Fruit fly (Drosophila melanogaster): ENCODE results near the gene Rsf1.

The Rsf1 gene

DNA sequence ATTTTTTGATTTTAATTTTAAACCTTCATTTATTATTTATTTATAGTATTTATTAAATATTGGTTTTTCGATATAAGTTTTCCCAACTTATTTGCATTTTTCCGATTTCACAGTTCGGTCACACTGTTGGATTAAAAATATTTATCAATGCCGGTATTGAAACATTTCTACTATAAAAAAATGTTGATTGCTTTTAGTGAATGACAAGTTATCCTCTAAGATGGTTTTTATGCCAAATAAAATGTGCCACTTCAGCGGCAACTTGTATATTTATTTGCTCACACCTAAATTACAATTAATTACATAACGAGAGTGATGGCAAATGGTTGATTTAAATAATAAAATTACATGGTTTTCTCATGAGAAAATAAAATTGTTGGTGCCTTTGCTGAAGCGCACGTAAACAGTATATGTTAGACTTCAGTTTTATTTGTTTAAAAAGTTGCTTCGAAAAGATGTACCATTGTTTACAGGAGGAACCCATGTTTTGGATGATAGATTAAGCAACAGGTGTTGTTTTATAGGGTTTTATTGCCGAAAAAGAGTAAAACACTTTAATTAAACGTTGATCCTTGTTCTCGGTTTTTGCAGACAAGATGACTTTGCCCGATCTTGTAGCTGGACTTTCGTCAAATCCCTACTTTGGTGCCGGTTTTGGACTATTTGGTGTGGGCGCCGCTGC lies 40.7 kb downstream of the Rsf1 start, which contains the start of gene Bcs1 (continued):
- no peak for TF ChIP-seq E2f1 (GFP tag; IDR thresholded peaks at IDR 0.05)
- TF ChIP-seq slou (GFP tag; optimal IDR thresholded peaks at IDR 0.05): no peak
- no peak for TF ChIP-seq sc (optimal IDR thresholded peaks at IDR 0.05)
- no peak for TF ChIP-seq sc (GFP tag; optimal IDR thresholded peaks at IDR 0.05)
- TF ChIP-seq CG13624 (GFP tag; optimal IDR thresholded peaks at IDR 0.05): no peak
- TF ChIP-seq CG30020 (tag; optimal IDR thresholded peaks at IDR 0.05): peak; percentile 69
- no peak for TF ChIP-seq Dad (GFP tag; optimal IDR thresholded peaks at IDR 0.05)
- TF ChIP-seq kah (GFP tag; optimal IDR thresholded peaks at IDR 0.05): peak; percentile 91
- TF ChIP-seq NK7.1 (GFP tag; optimal IDR thresholded peaks at IDR 0.05): no peak
- peak; percentile 15 for TF ChIP-seq CG14710 (tag; optimal IDR thresholded peaks at IDR 0.05)
- TF ChIP-seq CG16815 (GFP tag; optimal IDR thresholded peaks at IDR 0.05): no peak
- no peak for TF ChIP-seq CG42726 (GFP tag; IDR thresholded peaks at IDR 0.05; ENCODE audit: partially characterized antibody)
- TF ChIP-seq Antp (GFP tag; optimal IDR thresholded peaks at IDR 0.05): no peak
- TF ChIP-seq CG8924 (tag; optimal IDR thresholded peaks at IDR 0.05): no peak
- TF ChIP-seq CG4707 (GFP tag; optimal IDR thresholded peaks at IDR 0.05): no peak
- TF ChIP-seq CG18476 (GFP tag; optimal IDR thresholded peaks at IDR 0.05): no peak
- TF ChIP-seq Pdp1 (GFP tag; optimal IDR thresholded peaks at IDR 0.05): peak in 1 of 2 experiments; percentile 95
- no peak for TF ChIP-seq HLH3B (GFP tag; IDR thresholded peaks at IDR 0.05)
- no peak for TF ChIP-seq CG8290 (GFP tag; optimal IDR thresholded peaks at IDR 0.05)
- no peak for TF ChIP-seq CG8290 (tag; optimal IDR thresholded peaks at IDR 0.05)
- no peak for TF ChIP-seq zfh2 (GFP tag; optimal IDR thresholded peaks at IDR 0.05)
- TF ChIP-seq hkb (optimal IDR thresholded peaks at IDR 0.05): no peak
- TF ChIP-seq hkb (GFP tag; IDR thresholded peaks at IDR 0.05): no peak
- TF ChIP-seq pb (GFP tag; optimal IDR thresholded peaks at IDR 0.05): no peak
- peak; percentile 57 for TF ChIP-seq gfzf (GFP tag; optimal IDR thresholded peaks at IDR 0.05)
- TF ChIP-seq kni (GFP tag; optimal IDR thresholded peaks at IDR 0.05): no peak
- TF ChIP-seq scrt (GFP tag; optimal IDR thresholded peaks at IDR 0.05): peak; percentile 15
- TF ChIP-seq tll (GFP tag; optimal IDR thresholded peaks at IDR 0.05): no peak
- no peak for TF ChIP-seq Hey (tag; optimal IDR thresholded peaks at IDR 0.05)
- no peak for TF ChIP-seq CG4424 (GFP tag; optimal IDR thresholded peaks at IDR 0.05)
- peak; percentile 13 for TF ChIP-seq MESR4 (GFP tag; optimal IDR thresholded peaks at IDR 0.05)
- TF ChIP-seq maf-S (GFP tag; optimal IDR thresholded peaks at IDR 0.05): no peak
- peak; percentile 21 for TF ChIP-seq nerfin-1 (tag; optimal IDR thresholded peaks at IDR 0.05)
- no peak for TF ChIP-seq CG11504 (tag; optimal IDR thresholded peaks at IDR 0.05)
- TF ChIP-seq HLH54F (GFP tag; optimal IDR thresholded peaks at IDR 0.05): no peak
- peak; percentile 9 for TF ChIP-seq CG10267 (tag; optimal IDR thresholded peaks at IDR 0.05)
- TF ChIP-seq bab2 (GFP tag; optimal IDR thresholded peaks at IDR 0.05): no peak
- no peak for TF ChIP-seq so (GFP tag; IDR thresholded peaks at IDR 0.05)
- TF ChIP-seq slp2 (GFP tag; optimal IDR thresholded peaks at IDR 0.05): no peak
- TF ChIP-seq sd (tag; optimal IDR thresholded peaks at IDR 0.05): peak; percentile 27

DNA sequence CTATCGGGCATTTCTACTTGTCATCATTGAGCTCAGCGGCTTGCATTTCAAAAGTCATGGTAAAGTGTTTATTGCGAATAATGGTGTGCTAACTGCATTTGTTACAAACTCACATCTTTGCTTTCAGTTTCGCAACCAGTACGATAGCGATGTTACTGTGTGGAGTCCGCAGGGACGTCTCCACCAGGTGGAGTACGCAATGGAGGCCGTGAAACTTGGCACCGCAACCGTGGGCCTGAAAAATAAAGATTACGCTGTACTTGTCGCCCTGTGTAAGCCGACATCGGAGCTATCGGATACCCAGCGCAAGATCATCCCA lies 42.0 kb downstream of the Rsf1 start:
- TF ChIP-seq Sox102F (GFP tag; optimal IDR thresholded peaks at IDR 0.05) (no peak), CG17829 (tag; optimal IDR thresholded peaks at IDR 0.05) (no peak), ro (GFP tag; IDR thresholded peaks at IDR 0.05) (no peak), CG7556 (GFP tag; optimal IDR thresholded peaks at IDR 0.05) (no peak), CG34422 (GFP tag; IDR thresholded peaks at IDR 0.05) (0 out of 3 replicates have a peak, but pooled peaks have one; percentile 46), Atf3 (GFP tag; optimal IDR thresholded peaks at IDR 0.05) (no peak), Bgb (GFP tag; IDR thresholded peaks at IDR 0.05; ENCODE audit: partially characterized antibody) (no peak; the same call in 1 of the 2 replicates), CG11723 (GFP tag; optimal IDR thresholded peaks at IDR 0.05) (peak; percentile 55), otp (GFP tag; IDR thresholded peaks at IDR 0.05) (no peak), Gug (GFP tag; IDR thresholded peaks at IDR 0.05) (no peak), chinmo (GFP tag; IDR thresholded peaks at IDR 0.05; ENCODE audit: partially characterized antibody) (0 out of 4 replicates have a peak, but pooled peaks have one; percentile 36), vfl (GFP tag; optimal IDR thresholded peaks at IDR 0.05) (no peak), CG34224 (GFP tag; IDR thresholded peaks at IDR 0.05; ENCODE audit: partially characterized antibody) (peak; percentile 43; the same call in 2 of the 3 replicates)

All from whole organism, embryonic.